Worm (Caenorhabditis elegans): ENCODE measurements around the gene ncr-1.

Gene ncr-1

DNA sequence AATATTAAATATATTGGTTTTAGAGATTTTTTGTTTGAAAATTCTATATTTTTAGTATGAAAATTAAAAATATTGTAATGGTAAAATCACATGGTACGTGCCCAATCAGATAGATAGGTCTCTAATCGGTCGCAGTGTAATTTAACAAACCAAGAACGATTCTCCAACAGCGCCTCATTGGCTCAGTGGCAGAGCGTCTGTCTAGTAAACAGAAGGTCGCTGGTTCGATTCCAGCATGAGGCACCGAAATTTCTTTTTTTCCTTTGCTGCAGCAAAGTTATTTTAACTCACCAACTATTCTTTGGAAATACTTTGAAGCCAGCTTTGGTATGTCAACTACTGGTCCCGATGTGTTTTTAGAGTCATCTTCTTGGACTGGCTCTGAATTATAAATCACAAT lies 43.8 kb downstream of the ncr-1 start (continued):
- TF ChIP-seq C16A3.4 (tag; optimal IDR thresholded peaks at IDR 0.05) (peak; percentile 73), nhr-19 (GFP tag; conservative IDR thresholded peaks at IDR 0.05) (peak; percentile 55), mdl-1 (tag; optimal IDR thresholded peaks at IDR 0.05) (peak in 1 of 2 experiments; percentile 44), nhr-11 (tag; optimal IDR thresholded peaks at IDR 0.05) (no peak), lin-14 (GFP tag; optimal IDR thresholded peaks at IDR 0.05) (peak; percentile 17), lir-3 (tag; optimal IDR thresholded peaks at IDR 0.05; ENCODE audit: poor library complexity) (no peak), mab-9 (GFP tag; IDR thresholded peaks at IDR 0.05) (no peak), unc-30 (tag; optimal IDR thresholded peaks at IDR 0.05) (no peak), snu-23 (GFP tag; optimal IDR thresholded peaks at IDR 0.05) (peak; percentile 64), efl-1 (optimal IDR thresholded peaks at IDR 0.05) (no peak), efl-1 (GFP tag; optimal IDR thresholded peaks at IDR 0.05 in 1 of 2) (peak in 1 of 2 experiments; percentile 48), xbp-1 (tag; optimal IDR thresholded peaks at IDR 0.05) (peak; percentile 48), hpl-2 (GFP tag; optimal IDR thresholded peaks at IDR 0.05) (no peak), swsn-7 (tag; optimal IDR thresholded peaks at IDR 0.05) (peak; percentile 30), dpl-1 (GFP tag; optimal IDR thresholded peaks at IDR 0.05) (no peak), pag-3 (tag; optimal IDR thresholded peaks at IDR 0.05; ENCODE audit: borderline replicate concordance, insufficient read depth) (no peak)

DNA sequence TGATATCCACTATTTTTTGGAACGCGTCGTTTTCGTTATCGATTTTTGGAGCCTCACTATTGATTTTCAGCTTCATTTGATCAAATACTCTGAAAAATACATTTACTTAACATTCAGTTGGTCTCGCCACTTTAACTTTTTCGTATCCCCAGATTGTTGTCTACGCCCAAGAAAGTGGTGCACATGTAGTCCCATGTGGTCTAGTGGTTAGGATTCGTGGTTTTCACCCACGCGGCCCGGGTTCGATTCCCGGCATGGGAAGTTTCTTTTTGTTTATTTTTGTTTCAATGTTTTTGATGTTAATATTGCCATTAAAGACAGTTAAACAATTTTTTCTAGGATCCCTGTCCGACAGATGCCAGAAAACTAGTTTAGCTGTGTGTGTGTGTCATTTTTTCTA lies 44.6 kb downstream of the ncr-1 start:
- TF ChIP-seq C16A3.4 (tag; optimal IDR thresholded peaks at IDR 0.05) = peak; percentile 42
- TF ChIP-seq sptf-1 (tag; optimal IDR thresholded peaks at IDR 0.05) = no peak
- TF ChIP-seq efl-1 (optimal IDR thresholded peaks at IDR 0.05) = peak; percentile 2 to 11
- peak in 1 of 2 experiments; percentile 83 for TF ChIP-seq efl-1 (GFP tag; optimal IDR thresholded peaks at IDR 0.05 in 1 of 2)
- peak; percentile 4 for TF ChIP-seq F16B12.6 (tag; optimal IDR thresholded peaks at IDR 0.05)
- peak; percentile 38 for TF ChIP-seq unc-130 (tag; optimal IDR thresholded peaks at IDR 0.05)
- no peak for TF ChIP-seq sox-4 (tag; optimal IDR thresholded peaks at IDR 0.05)
- no peak for TF ChIP-seq ceh-8 (GFP tag; optimal IDR thresholded peaks at IDR 0.05)
- TF ChIP-seq mab-9 (GFP tag; IDR thresholded peaks at IDR 0.05) = no peak
- peak; percentile 67 for TF ChIP-seq nhr-47 (tag; optimal IDR thresholded peaks at IDR 0.05)
- TF ChIP-seq lin-13 (GFP tag; optimal IDR thresholded peaks at IDR 0.05) = no peak
- no peak for TF ChIP-seq hlh-4 (tag; optimal IDR thresholded peaks at IDR 0.05)
- no peak for TF ChIP-seq zag-1 (tag; optimal IDR thresholded peaks at IDR 0.05)
- no peak for TF ChIP-seq egl-27 (tag; optimal IDR thresholded peaks at IDR 0.05)
- no peak for TF ChIP-seq blmp-1 (tag; optimal IDR thresholded peaks at IDR 0.05)
- peak; percentile 35 for TF ChIP-seq irx-1 (tag; optimal IDR thresholded peaks at IDR 0.05)
- TF ChIP-seq swsn-7 (tag; optimal IDR thresholded peaks at IDR 0.05) = peak; percentile 63
- TF ChIP-seq ces-1 (GFP tag; optimal IDR thresholded peaks at IDR 0.05) = no peak
- TF ChIP-seq fos-1 (tag; optimal IDR thresholded peaks at IDR 0.05) = no peak
- TF ChIP-seq nhr-76 (tag; optimal IDR thresholded peaks at IDR 0.05) = no peak
- TF ChIP-seq tbx-2 (tag; optimal IDR thresholded peaks at IDR 0.05) = peak; percentile 31
- peak; percentile 62 for TF ChIP-seq nhr-19 (GFP tag; conservative IDR thresholded peaks at IDR 0.05)
- no peak for TF ChIP-seq nhr-237 (tag; optimal IDR thresholded peaks at IDR 0.05)
- no peak for TF ChIP-seq ceh-90 (tag; optimal IDR thresholded peaks at IDR 0.05)
- TF ChIP-seq pag-3 (tag; optimal IDR thresholded peaks at IDR 0.05; ENCODE audit: borderline replicate concordance, insufficient read depth) = no peak
- peak; percentile 56 for TF ChIP-seq nhr-20 (tag; optimal IDR thresholded peaks at IDR 0.05)
- peak; percentile 50 for TF ChIP-seq xbp-1 (tag; optimal IDR thresholded peaks at IDR 0.05)
- TF ChIP-seq sup-37 (GFP tag; optimal IDR thresholded peaks at IDR 0.05) = no peak
- no peak for TF ChIP-seq elt-3 (tag; optimal IDR thresholded peaks at IDR 0.05)
- peak; percentile 15; the same call in 1 of the 2 replicates for TF ChIP-seq grh-1 (GFP tag; IDR thresholded peaks at IDR 0.05)
- no peak for TF ChIP-seq lir-3 (tag; optimal IDR thresholded peaks at IDR 0.05; ENCODE audit: poor library complexity)
- TF ChIP-seq lin-35 (GFP tag; optimal IDR thresholded peaks at IDR 0.05) = peak; percentile 21 to 56
- no peak for TF ChIP-seq isw-1 (GFP tag; IDR thresholded peaks at IDR 0.05)
- no peak for TF ChIP-seq C04F5.9 (tag; optimal IDR thresholded peaks at IDR 0.05)
- no peak for TF ChIP-seq ceh-88 (GFP tag; IDR thresholded peaks at IDR 0.05)
- TF ChIP-seq zip-4 (GFP tag; optimal IDR thresholded peaks at IDR 0.05) = no peak
- TF ChIP-seq ztf-11 (tag; optimal IDR thresholded peaks at IDR 0.05) = no peak
- no peak for TF ChIP-seq fkh-4 (tag; optimal IDR thresholded peaks at IDR 0.05; ENCODE audit: borderline replicate concordance)
- TF ChIP-seq unc-62 (GFP tag; optimal IDR thresholded peaks at IDR 0.05) = no peak
- TF ChIP-seq dsc-1 (tag; optimal IDR thresholded peaks at IDR 0.05) = peak; percentile 44
- TF ChIP-seq nhr-90 (tag; optimal IDR thresholded peaks at IDR 0.05; ENCODE audit: poor library complexity) = peak; percentile 61
- TF ChIP-seq snu-23 (GFP tag; optimal IDR thresholded peaks at IDR 0.05) = peak; percentile 72
- TF ChIP-seq alr-1 (tag; optimal IDR thresholded peaks at IDR 0.05; ENCODE audit: borderline replicate concordance) = no peak
- no peak for TF ChIP-seq ama-1 (optimal IDR thresholded peaks at IDR 0.05)
